Fruit fly (Drosophila melanogaster) whole organism, embryonic: ENCODE measurements around the gene CG42271.

Experiments used
- BEAF-32 ChIP-seq: fragments of 200-800 bp; sonication (Bioruptor generic); optimal IDR thresholded peaks from 3 replicates; lab custom pipeline; 2017; ENCODE audit warnings: missing biosample characterization, missing genetic modification characterization, mild to moderate bottlenecking, moderate library complexity, missing genetic modification reagents
- Blimp-1 ChIP-seq: fragments of 200-800 bp; sonication (Bioruptor generic); optimal IDR thresholded peaks from 3 replicates; lab custom pipeline; 2018; ENCODE audit warnings: missing biosample characterization, missing genetic modification characterization, mild to moderate bottlenecking, moderate library complexity, missing genetic modification reagents
- CG1024 ChIP-seq: fragments of 200-800 bp; sonication (Bioruptor generic); IDR thresholded peaks from 2 replicates; pipeline ENCODE4 v1.3.6; 2022; ENCODE audit warnings: missing biosample characterization, missing genetic modification characterization
- CG10462 ChIP-seq: fragments of 200-800 bp; sonication (Bioruptor generic); optimal IDR thresholded peaks from 2 replicates; lab custom pipeline; 2016; ENCODE audit warnings: missing biosample characterization, missing genetic modification characterization
- CG11398 ChIP-seq: fragments of 200-800 bp; sonication (Bioruptor generic); optimal IDR thresholded peaks from 2 replicates; lab custom pipeline; 2016; ENCODE audit warnings: missing biosample characterization, missing genetic modification characterization
- CG13287 ChIP-seq: fragments of 200-800 bp; sonication (Bioruptor generic); IDR thresholded peaks from 2 replicates; pipeline ENCODE4 v1.3.6; 2022; ENCODE audit warnings: missing biosample characterization, missing genetic modification characterization; ENCODE audit not compliant: partially characterized antibody
- CG13894 ChIP-seq: fragments of 200-800 bp; sonication (Bioruptor generic); optimal IDR thresholded peaks from 3 replicates; lab custom pipeline; 2018; ENCODE audit warnings: missing biosample characterization, mild to moderate bottlenecking, missing genetic modification characterization, moderate library complexity
- CG15696 ChIP-seq: fragments of 200-800 bp; sonication (Bioruptor generic); optimal IDR thresholded peaks from 2 replicates; lab custom pipeline; 2019; ENCODE audit warnings: missing biosample characterization, mild to moderate bottlenecking, missing genetic modification characterization, moderate library complexity
- CG16863 ChIP-seq: fragments of 200-800 bp; sonication (Bioruptor generic); optimal IDR thresholded peaks from 3 replicates; lab custom pipeline; 2016; ENCODE audit warnings: missing biosample characterization, missing genetic modification characterization
- CG2202 ChIP-seq: fragments of 200-800 bp; sonication (Bioruptor generic); optimal IDR thresholded peaks from 2 replicates; lab custom pipeline; 2018; ENCODE audit warnings: missing biosample characterization, mild to moderate bottlenecking, missing genetic modification characterization
- CG30020 ChIP-seq: fragments of 200-800 bp; optimal IDR thresholded peaks from 2 replicates; lab custom pipeline; 2019; ENCODE audit warnings: missing biosample characterization, mild to moderate bottlenecking, missing genetic modification characterization, moderate library complexity
- CG31388 ChIP-seq: fragments of 200-800 bp; sonication (Bioruptor generic); optimal IDR thresholded peaks from 2 replicates; lab custom pipeline; 2016; ENCODE audit warnings: missing biosample characterization, missing genetic modification characterization
- CG32767 ChIP-seq: fragments of 200-800 bp; sonication (Bioruptor generic); IDR thresholded peaks from 2 replicates; pipeline ENCODE4 v1.3.6; 2022; ENCODE audit warnings: missing biosample characterization, missing genetic modification characterization
- CG42726 ChIP-seq: fragments of 200-800 bp; sonication (Bioruptor generic); IDR thresholded peaks from 2 replicates; pipeline ENCODE4 v1.3.6; 2022; ENCODE audit warnings: missing biosample characterization, missing genetic modification characterization; ENCODE audit not compliant: partially characterized antibody
- CG7963 ChIP-seq: fragments of 200-800 bp; sonication (Bioruptor generic); IDR thresholded peaks from 3 replicates; pipeline ENCODE4 v1.3.6; 2022; ENCODE audit warnings: missing biosample characterization, missing genetic modification characterization; ENCODE audit not compliant: partially characterized antibody
- CG7987 ChIP-seq: fragments of 200-800 bp; sonication (Bioruptor generic); optimal IDR thresholded peaks from 2 replicates; lab custom pipeline; 2018; ENCODE audit warnings: missing biosample characterization, mild to moderate bottlenecking, missing genetic modification characterization, moderate library complexity
- CG9797 ChIP-seq: fragments of 200-800 bp; sonication (Bioruptor generic); optimal IDR thresholded peaks from 3 replicates; lab custom pipeline; 2018; ENCODE audit warnings: missing biosample characterization, mild to moderate bottlenecking, missing genetic modification characterization
- CG9932 ChIP-seq: fragments of 200-800 bp; sonication (Bioruptor generic); IDR thresholded peaks from 2 replicates; pipeline ENCODE4 v1.3.6; 2022; ENCODE audit warnings: missing biosample characterization, missing genetic modification characterization
- D ChIP-seq, 2 experiments: fragments of 200-800 bp in 1 of 2; fragments of >200 bp in 1 of 2; sonication (Bioruptor generic) in 1 of 2; optimal IDR thresholded peaks; 2 replicates in 1 of 2; 3 replicates in 1 of 2; lab custom pipeline; 2017; ENCODE audit warnings: mild to moderate bottlenecking in 1 of 2, missing biosample characterization in 1 of 2, missing genetic modification characterization in 1 of 2, missing genetic modification reagents in 1 of 2
- Dip2 ChIP-seq: fragments of 200-800 bp; sonication (Bioruptor generic); IDR thresholded peaks from 2 replicates; pipeline ENCODE4 v1.3.6; 2022; ENCODE audit warnings: missing biosample characterization, missing genetic modification characterization
- Dp ChIP-seq: fragments of 200-800 bp; sonication (Bioruptor generic); optimal IDR thresholded peaks from 2 replicates; lab custom pipeline; 2018; ENCODE audit warnings: missing biosample characterization, mild to moderate bottlenecking, missing genetic modification characterization, moderate library complexity
- Dref ChIP-seq: fragments of 200-800 bp; sonication (Bioruptor generic); IDR thresholded peaks from 2 replicates; pipeline ENCODE4 v1.3.6; 2022; ENCODE audit warnings: missing biosample characterization, missing genetic modification characterization
- GATAe ChIP-seq: fragments of 200-800 bp; sonication (Bioruptor generic); conservative IDR thresholded peaks from 2 replicates; pipeline ENCODE4 v1.3.6; 2022; ENCODE audit warnings: missing biosample characterization, missing genetic modification characterization
- NK7.1 ChIP-seq: fragments of 200-800 bp; sonication (Bioruptor generic); optimal IDR thresholded peaks from 3 replicates; lab custom pipeline; 2016; ENCODE audit warnings: missing biosample characterization, missing genetic modification characterization
- Sox100B ChIP-seq: fragments of 200-800 bp; sonication (Bioruptor generic); optimal IDR thresholded peaks from 3 replicates; lab custom pipeline; 2018; ENCODE audit warnings: missing biosample characterization, mild to moderate bottlenecking, missing genetic modification characterization
- Spps ChIP-seq: fragments of 200-800 bp; sonication (Bioruptor generic); optimal IDR thresholded peaks from 2 replicates; lab custom pipeline; 2018; ENCODE audit warnings: missing biosample characterization, mild to moderate bottlenecking, missing genetic modification characterization
- Ssrp ChIP-seq: fragments of 200-800 bp; sonication (Bioruptor generic); optimal IDR thresholded peaks from 2 replicates; lab custom pipeline; 2018; ENCODE audit warnings: missing biosample characterization, mild to moderate bottlenecking, missing genetic modification characterization, moderate library complexity
- Vsx1 ChIP-seq: fragments of 200-800 bp; sonication (Bioruptor generic); optimal IDR thresholded peaks from 2 replicates; lab custom pipeline; 2017; ENCODE audit warnings: missing biosample characterization, mild to moderate bottlenecking, missing genetic modification characterization, missing genetic modification reagents
- ase ChIP-seq: fragments of 200-800 bp; sonication (Bioruptor generic); IDR thresholded peaks from 3 replicates; pipeline ENCODE4 v1.3.6; 2022; ENCODE audit warnings: missing biosample characterization, missing genetic modification characterization
- bsh ChIP-seq, 2 experiments: fragments of 200-800 bp; sonication (Bioruptor generic); optimal IDR thresholded peaks; 2 replicates each; lab custom pipeline; 2017 to 2018; ENCODE audit warnings: mild to moderate bottlenecking in 2 of 2, missing biosample characterization in 2 of 2, missing genetic modification characterization in 2 of 2, moderate library complexity in 1 of 2
- cato ChIP-seq: fragments of 200-800 bp; sonication (Bioruptor generic); optimal IDR thresholded peaks from 2 replicates; lab custom pipeline; 2016; ENCODE audit warnings: missing biosample characterization, missing genetic modification characterization, borderline replicate concordance
- crp ChIP-seq, 2 experiments: fragments of 200-800 bp; sonication (Bioruptor generic); optimal IDR thresholded peaks; 2 replicates in 1 of 2; 3 replicates in 1 of 2; lab custom pipeline; 2017; ENCODE audit warnings: missing biosample characterization in 2 of 2, missing genetic modification characterization in 2 of 2, mild to moderate bottlenecking in 1 of 2, moderate library complexity in 1 of 2
- dan ChIP-seq: fragments of 200-800 bp; sonication (Bioruptor generic); IDR thresholded peaks from 2 replicates; pipeline ENCODE4 v1.3.6; 2022; ENCODE audit warnings: missing biosample characterization, missing genetic modification characterization
- disco-r ChIP-seq: fragments of 200-800 bp; sonication (Bioruptor generic); optimal IDR thresholded peaks from 2 replicates; lab custom pipeline; 2016; ENCODE audit warnings: missing biosample characterization, missing genetic modification characterization
- dpn ChIP-seq, 2 experiments: fragments of 200-800 bp; sonication (Bioruptor generic); optimal IDR thresholded peaks; 3 replicates each; lab custom pipeline; 2016; ENCODE audit warnings: missing biosample characterization in 2 of 2, missing genetic modification characterization in 2 of 2
- en ChIP-seq: fragments of 200-800 bp; sonication (Bioruptor generic); optimal IDR thresholded peaks from 2 replicates; lab custom pipeline; 2016; ENCODE audit warnings: missing biosample characterization, missing genetic modification characterization
- esg ChIP-seq: fragments of 200-800 bp; sonication (Bioruptor generic); conservative IDR thresholded peaks from 2 replicates; pipeline ENCODE4 v1.3.6; 2022; ENCODE audit warnings: missing biosample characterization, missing genetic modification characterization
- ftz-f1 ChIP-seq: fragments of 200-800 bp; sonication (Bioruptor generic); optimal IDR thresholded peaks from 2 replicates; lab custom pipeline; 2016; ENCODE audit warnings: missing biosample characterization, missing genetic modification characterization
- gt ChIP-seq: fragments of 200-800 bp; sonication (Bioruptor generic); IDR thresholded peaks from 2 replicates; pipeline ENCODE4 v1.3.6; 2022; ENCODE audit warnings: missing biosample characterization, missing genetic modification characterization
- jumu ChIP-seq: fragments of 200-800 bp; sonication (Bioruptor generic); optimal IDR thresholded peaks from 3 replicates; lab custom pipeline; 2016; ENCODE audit warnings: missing biosample characterization, missing genetic modification characterization
- lilli ChIP-seq: fragments of 200-800 bp; sonication (Bioruptor generic); optimal IDR thresholded peaks from 3 replicates; lab custom pipeline; 2016; ENCODE audit warnings: missing biosample characterization, missing genetic modification characterization
- seq ChIP-seq: fragments of 200-800 bp; sonication (Bioruptor generic); IDR thresholded peaks from 2 replicates; pipeline ENCODE4 v1.3.6; 2022; ENCODE audit warnings: missing biosample characterization, missing genetic modification characterization
- slou ChIP-seq: fragments of 200-800 bp; sonication (Bioruptor generic); optimal IDR thresholded peaks from 3 replicates; lab custom pipeline; 2016; ENCODE audit warnings: missing biosample characterization, missing genetic modification characterization

The CG42271 gene

dm6 chrX:14214505-14215449 is 19.1 kb downstream of the CG42271 start (continued):
- no peak for TF ChIP-seq CG11398 (GFP tag; lab: Kevin White, UChicago)
- TF ChIP-seq CG9797 (GFP tag; lab: Kevin White, UChicago) = no peak
- no peak for TF ChIP-seq jumu (GFP tag; lab: Kevin White, UChicago)
- TF ChIP-seq Dp (GFP tag; lab: Kevin White, UChicago) = no peak
- TF ChIP-seq CG7963 (GFP tag; lab: Robert Waterston, UW) = no peak
- peak; percentile 26 for TF ChIP-seq Blimp-1 (GFP tag; lab: Kevin White, UChicago)
- TF ChIP-seq CG30020 (tag; lab: Kevin White, UChicago) = no peak
- peak; percentile 63 for TF ChIP-seq CG9932 (GFP tag; lab: Robert Waterston, UW)
- TF ChIP-seq esg (GFP tag; lab: Robert Waterston, UW) = 0 out of 2 replicates have a peak, but pooled peaks have one; percentile 24
- TF ChIP-seq gt (GFP tag; lab: Robert Waterston, UW) = no peak
- TF ChIP-seq CG13287 (GFP tag; lab: Robert Waterston, UW) = no peak
- TF ChIP-seq GATAe (GFP tag; lab: Robert Waterston, UW) = no peak
- no peak for TF ChIP-seq lilli (GFP tag; lab: Kevin White, UChicago)
- no peak for TF ChIP-seq CG7987 (GFP tag; lab: Kevin White, UChicago)
- peak; percentile 24 for TF ChIP-seq CG13894 (tag; lab: Kevin White, UChicago)
- TF ChIP-seq CG10462 (GFP tag; lab: Kevin White, UChicago) = no peak
- peak; percentile 35 for TF ChIP-seq Sox100B
- TF ChIP-seq D (optimal IDR thresholded peaks at IDR 0.05; lab: Kevin White, UChicago) = no peak
- TF ChIP-seq D (GFP tag; optimal IDR thresholded peaks at IDR 0.05; lab: Kevin White, UChicago) = no peak
- no peak for TF ChIP-seq BEAF-32 (GFP tag; lab: Kevin White, UChicago)
- peak; percentile 21 for TF ChIP-seq Vsx1
- no peak for TF ChIP-seq CG1024 (GFP tag; lab: Robert Waterston, UW)
- no peak for TF ChIP-seq Dip2 (GFP tag; lab: Robert Waterston, UW)
- no peak for TF ChIP-seq CG16863 (GFP tag; lab: Kevin White, UChicago)
- TF ChIP-seq Spps = no peak
- TF ChIP-seq bsh (GFP tag; optimal IDR thresholded peaks at IDR 0.05; lab: Kevin White, UChicago) = peak; percentile 46 to 74
- no peak for TF ChIP-seq disco-r
- TF ChIP-seq dan (GFP tag; lab: Robert Waterston, UW) = no peak
- no peak for TF ChIP-seq crp (GFP tag; optimal IDR thresholded peaks at IDR 0.05; lab: Kevin White, UChicago)
- peak; percentile 28 for TF ChIP-seq Ssrp (tag; lab: Kevin White, UChicago)
- TF ChIP-seq dpn (GFP tag; optimal IDR thresholded peaks at IDR 0.05; lab: Kevin White, UChicago) = peak in 1 of 2 experiments; percentile 40
- no peak for TF ChIP-seq ase (GFP tag; lab: Robert Waterston, UW)
- TF ChIP-seq NK7.1 = no peak
- TF ChIP-seq CG32767 = 0 out of 2 replicates have a peak, but pooled peaks have one; percentile 24
- TF ChIP-seq CG31388 = no peak
- TF ChIP-seq CG15696 (tag; lab: Kevin White, UChicago) = peak; percentile 6
- no peak for TF ChIP-seq en (GFP tag; lab: Kevin White, UChicago)
- no peak for TF ChIP-seq Dref
- no peak for TF ChIP-seq ftz-f1 (GFP tag; lab: Kevin White, UChicago)
- TF ChIP-seq seq = peak; percentile 45; the same call in 1 of the 2 replicates
- no peak for TF ChIP-seq CG2202
- no peak for TF ChIP-seq CG42726 (GFP tag; lab: Robert Waterston, UW)
- TF ChIP-seq slou = no peak
- TF ChIP-seq cato (GFP tag; lab: Kevin White, UChicago) = no peak
